Fruit fly (Drosophila melanogaster) whole organism, embryonic: ENCODE measurements around the gene CG9961.
A peak's percentile ranks its signal among the peaks of the same experiment; 100 is the strongest.

ENCODE experiments used
- Abd-B ChIP-seq: fragments of 200-800 bp; sonication (Bioruptor generic); optimal IDR thresholded peaks from 2 replicates; lab custom pipeline; 2018; ENCODE audit warnings: missing biosample characterization, mild to moderate bottlenecking, missing genetic modification characterization, moderate library complexity
- Aef1 ChIP-seq: fragments of 200-800 bp; sonication (Bioruptor generic); IDR thresholded peaks from 3 replicates; pipeline ENCODE4 v1.3.6; 2022; ENCODE audit warnings: missing biosample characterization, missing genetic modification characterization
- CG10274 ChIP-seq: fragments of 200-800 bp; sonication (Bioruptor generic); optimal IDR thresholded peaks from 3 replicates; lab custom pipeline; 2017; ENCODE audit warnings: missing biosample characterization, mild to moderate bottlenecking, missing genetic modification characterization
- CG11504 ChIP-seq: fragments of 200-800 bp; sonication (Bioruptor generic); optimal IDR thresholded peaks from 3 replicates; lab custom pipeline; 2019; ENCODE audit warnings: missing biosample characterization, mild to moderate bottlenecking, missing genetic modification characterization, moderate library complexity
- CG12942 ChIP-seq: fragments of 200-800 bp; sonication (Bioruptor generic); optimal IDR thresholded peaks from 3 replicates; lab custom pipeline; 2016; ENCODE audit warnings: missing biosample characterization, missing genetic modification characterization
- CG15269 ChIP-seq: fragments of 200-800 bp; sonication (Bioruptor generic); optimal IDR thresholded peaks from 2 replicates; lab custom pipeline; 2018; ENCODE audit warnings: missing biosample characterization, mild to moderate bottlenecking, missing genetic modification characterization, moderate library complexity
- CG1603 ChIP-seq: fragments of 200-800 bp; sonication (Bioruptor generic); optimal IDR thresholded peaks from 2 replicates; lab custom pipeline; 2019; ENCODE audit warnings: missing biosample characterization, mild to moderate bottlenecking, missing genetic modification characterization, moderate library complexity
- CG1647 ChIP-seq: fragments of 200-800 bp; sonication (Bioruptor generic); optimal IDR thresholded peaks from 3 replicates; lab custom pipeline; 2016; ENCODE audit warnings: missing biosample characterization, missing genetic modification characterization
- CG16863 ChIP-seq: fragments of 200-800 bp; sonication (Bioruptor generic); optimal IDR thresholded peaks from 3 replicates; lab custom pipeline; 2016; ENCODE audit warnings: missing biosample characterization, missing genetic modification characterization
- CG18262 ChIP-seq: fragments of 200-800 bp; optimal IDR thresholded peaks from 3 replicates; lab custom pipeline; 2019; ENCODE audit warnings: missing biosample characterization, mild to moderate bottlenecking, missing genetic modification characterization, moderate library complexity
- CG2120 ChIP-seq: fragments of 200-800 bp; sonication (Bioruptor generic); optimal IDR thresholded peaks from 3 replicates; lab custom pipeline; 2016; ENCODE audit warnings: missing biosample characterization, missing genetic modification characterization
- CG2129 ChIP-seq: fragments of 200-800 bp; sonication (Bioruptor generic); IDR thresholded peaks from 2 replicates; pipeline ENCODE4 v1.3.6; 2022; ENCODE audit warnings: missing biosample characterization, missing genetic modification characterization; ENCODE audit not compliant: partially characterized antibody
- CG2875 ChIP-seq: fragments of 200-800 bp; sonication (Bioruptor generic); optimal IDR thresholded peaks from 2 replicates; lab custom pipeline; 2017; ENCODE audit warnings: missing biosample characterization, mild to moderate bottlenecking, missing genetic modification characterization, missing genetic modification reagents
- CG2889 ChIP-seq: fragments of 200-800 bp; sonication (Bioruptor generic); IDR thresholded peaks from 3 replicates; pipeline ENCODE4 v1.3.6; 2022; ENCODE audit warnings: missing biosample characterization, missing genetic modification characterization
- CG30020 ChIP-seq: fragments of 200-800 bp; optimal IDR thresholded peaks from 2 replicates; lab custom pipeline; 2019; ENCODE audit warnings: missing biosample characterization, mild to moderate bottlenecking, missing genetic modification characterization, moderate library complexity
- CG34376 ChIP-seq: fragments of 200-800 bp; sonication (Bioruptor generic); optimal IDR thresholded peaks from 2 replicates; lab custom pipeline; 2018; ENCODE audit warnings: missing biosample characterization, mild to moderate bottlenecking, missing genetic modification characterization
- CG4730 ChIP-seq: fragments of 200-800 bp; sonication (Bioruptor generic); IDR thresholded peaks from 2 replicates; pipeline ENCODE4 v1.3.6; 2022; ENCODE audit warnings: missing biosample characterization, missing genetic modification characterization
- CG6683 ChIP-seq: fragments of 200-800 bp; sonication (Bioruptor generic); optimal IDR thresholded peaks from 2 replicates; lab custom pipeline; 2017; ENCODE audit warnings: missing biosample characterization, mild to moderate bottlenecking, missing genetic modification characterization, missing genetic modification reagents
- CG7271 ChIP-seq: fragments of 200-800 bp; sonication (Bioruptor generic); optimal IDR thresholded peaks from 2 replicates; lab custom pipeline; 2018; ENCODE audit warnings: missing biosample characterization, mild to moderate bottlenecking, missing genetic modification characterization, moderate library complexity
- CG8089 ChIP-seq: fragments of 200-800 bp; sonication (Bioruptor generic); optimal IDR thresholded peaks from 3 replicates; lab custom pipeline; 2016; ENCODE audit warnings: missing biosample characterization, missing genetic modification characterization
- CG8944 ChIP-seq: fragments of 200-800 bp; sonication (Bioruptor generic); optimal IDR thresholded peaks from 3 replicates; lab custom pipeline; 2016; ENCODE audit warnings: missing biosample characterization, missing genetic modification characterization
- CG9727 ChIP-seq: fragments of 200-800 bp; sonication (Bioruptor generic); optimal IDR thresholded peaks from 3 replicates; lab custom pipeline; 2017; ENCODE audit warnings: missing biosample characterization, mild to moderate bottlenecking, missing genetic modification characterization
- CG9932 ChIP-seq: fragments of 200-800 bp; sonication (Bioruptor generic); IDR thresholded peaks from 2 replicates; pipeline ENCODE4 v1.3.6; 2022; ENCODE audit warnings: missing biosample characterization, missing genetic modification characterization
- Dip3 ChIP-seq: fragments of 200-800 bp; sonication (Bioruptor generic); optimal IDR thresholded peaks from 3 replicates; lab custom pipeline; 2016; ENCODE audit warnings: missing biosample characterization, missing genetic modification characterization
- Fer1 ChIP-seq: fragments of 200-800 bp; sonication (Bioruptor generic); optimal IDR thresholded peaks from 2 replicates; lab custom pipeline; 2017; ENCODE audit warnings: missing biosample characterization, mild to moderate bottlenecking, missing genetic modification characterization
- Fer3 ChIP-seq: fragments of 200-800 bp; sonication (Bioruptor generic); optimal IDR thresholded peaks from 2 replicates; lab custom pipeline; 2018; ENCODE audit warnings: missing biosample characterization, mild to moderate bottlenecking, missing genetic modification characterization, moderate library complexity
- H2.0 ChIP-seq: fragments of 200-800 bp; sonication (Bioruptor generic); IDR thresholded peaks from 2 replicates; pipeline ENCODE4 v1.3.6; 2022; ENCODE audit warnings: missing biosample characterization, missing genetic modification characterization
- Med ChIP-seq: fragments of 200-800 bp; sonication (Bioruptor generic); peaks from one replicate; lab custom pipeline; 2016; ENCODE audit warnings: missing biosample characterization, missing genetic modification characterization, mild to moderate bottlenecking, inconsistent platforms, moderate library complexity
- Rfx ChIP-seq: fragments of 200-800 bp; sonication (Bioruptor generic); IDR thresholded peaks from 2 replicates; pipeline ENCODE4 v1.3.6; 2022; ENCODE audit warnings: missing biosample characterization, missing genetic modification characterization
- Side ChIP-seq: fragments of 200-800 bp; sonication (Bioruptor generic); optimal IDR thresholded peaks from 2 replicates; lab custom pipeline; 2016; ENCODE audit warnings: missing biosample characterization, missing genetic modification characterization
- Sry-β ChIP-seq: fragments of 200-800 bp; sonication (Bioruptor generic); optimal IDR thresholded peaks from 2 replicates; lab custom pipeline; 2018; ENCODE audit warnings: missing biosample characterization, mild to moderate bottlenecking, missing genetic modification characterization, moderate library complexity
- Sry-δ ChIP-seq: fragments of 200-800 bp; sonication (Bioruptor generic); optimal IDR thresholded peaks from 2 replicates; lab custom pipeline; 2016; ENCODE audit warnings: missing biosample characterization, missing genetic modification characterization
- Xrp1 ChIP-seq: fragments of 200-800 bp; sonication (Bioruptor generic); IDR thresholded peaks from 2 replicates; pipeline ENCODE4 v1.3.6; 2022; ENCODE audit warnings: missing biosample characterization, missing genetic modification characterization
- abd-A ChIP-seq: fragments of 200-800 bp; sonication (Bioruptor generic); optimal IDR thresholded peaks from 3 replicates; lab custom pipeline; 2019; ENCODE audit warnings: missing biosample characterization, mild to moderate bottlenecking, missing genetic modification characterization, moderate library complexity
- al ChIP-seq: fragments of 200-800 bp; sonication (Bioruptor generic); IDR thresholded peaks from 2 replicates; pipeline ENCODE4 v1.3.6; 2022; ENCODE audit warnings: missing biosample characterization, missing genetic modification characterization
- cad ChIP-seq: fragments of >200 bp; optimal IDR thresholded peaks from 2 replicates; lab custom pipeline; 2017; ENCODE audit warnings: missing biosample characterization, missing genetic modification characterization
- chinmo ChIP-seq: fragments of 200-800 bp; sonication (Bioruptor generic); IDR thresholded peaks from 4 replicates; pipeline ENCODE4 v1.3.6; 2022; ENCODE audit warnings: missing biosample characterization, missing genetic modification characterization; ENCODE audit not compliant: partially characterized antibody
- ci ChIP-seq: fragments of 200-800 bp; sonication (Bioruptor generic); IDR thresholded peaks from 3 replicates; pipeline ENCODE4 v1.3.6; 2022; ENCODE audit warnings: missing biosample characterization, missing genetic modification characterization
- cwo ChIP-seq: fragments of 200-800 bp; sonication (Bioruptor generic); optimal IDR thresholded peaks from 3 replicates; lab custom pipeline; 2017; ENCODE audit warnings: missing biosample characterization, missing genetic modification characterization, mild to moderate bottlenecking, moderate library complexity, missing genetic modification reagents
- dmrt99B ChIP-seq: fragments of 200-800 bp; sonication (Bioruptor generic); optimal IDR thresholded peaks from 2 replicates; lab custom pipeline; 2018; ENCODE audit warnings: missing biosample characterization, mild to moderate bottlenecking, missing genetic modification characterization, moderate library complexity
- ham ChIP-seq: fragments of 200-800 bp; sonication (Bioruptor generic); IDR thresholded peaks from 2 replicates; pipeline ENCODE4 v1.3.6; 2022; ENCODE audit warnings: missing biosample characterization, missing genetic modification characterization
- kay ChIP-seq: fragments of 200-800 bp; sonication (Bioruptor generic); optimal IDR thresholded peaks from 2 replicates; lab custom pipeline; 2016; ENCODE audit warnings: missing biosample characterization, missing genetic modification characterization
- maf-S ChIP-seq: fragments of 200-800 bp; sonication (Bioruptor generic); optimal IDR thresholded peaks from 2 replicates; lab custom pipeline; 2016; ENCODE audit warnings: missing biosample characterization, missing genetic modification characterization
- pfk ChIP-seq: fragments of 200-800 bp; sonication (Bioruptor generic); optimal IDR thresholded peaks from 2 replicates; lab custom pipeline; 2018; ENCODE audit warnings: missing biosample characterization, mild to moderate bottlenecking, missing genetic modification characterization, moderate library complexity
- ranshi ChIP-seq: fragments of 200-800 bp; sonication (Bioruptor generic); IDR thresholded peaks from 2 replicates; pipeline ENCODE4 v1.3.6; 2022; ENCODE audit warnings: missing biosample characterization, missing genetic modification characterization
- schlank ChIP-seq: fragments of 200-800 bp; sonication (Bioruptor generic); optimal IDR thresholded peaks from 2 replicates; lab custom pipeline; 2018; ENCODE audit warnings: missing biosample characterization, mild to moderate bottlenecking, missing genetic modification characterization
- seq ChIP-seq: fragments of 200-800 bp; sonication (Bioruptor generic); IDR thresholded peaks from 2 replicates; pipeline ENCODE4 v1.3.6; 2022; ENCODE audit warnings: missing biosample characterization, missing genetic modification characterization
- sisA ChIP-seq: fragments of 200-800 bp; sonication (Bioruptor generic); IDR thresholded peaks from 2 replicates; pipeline ENCODE4 v1.3.6; 2022; ENCODE audit warnings: missing biosample characterization, missing genetic modification characterization
- slbo ChIP-seq: fragments of 200-800 bp; sonication (Bioruptor generic); IDR thresholded peaks from 2 replicates; pipeline ENCODE4 v1.3.6; 2022; ENCODE audit warnings: missing biosample characterization, missing genetic modification characterization
- unpg ChIP-seq: fragments of 200-800 bp; sonication (Bioruptor generic); optimal IDR thresholded peaks from 3 replicates; lab custom pipeline; 2018; ENCODE audit warnings: missing biosample characterization, mild to moderate bottlenecking, missing genetic modification characterization, moderate library complexity
- yki ChIP-seq: fragments of >200 bp; optimal IDR thresholded peaks from 3 replicates; lab custom pipeline; 2018
- zen ChIP-seq: fragments of 200-800 bp; sonication (Bioruptor generic); optimal IDR thresholded peaks from 3 replicates; lab custom pipeline; 2018; ENCODE audit warnings: missing biosample characterization, mild to moderate bottlenecking, missing genetic modification characterization, moderate library complexity

Gene CG9961

DNA sequence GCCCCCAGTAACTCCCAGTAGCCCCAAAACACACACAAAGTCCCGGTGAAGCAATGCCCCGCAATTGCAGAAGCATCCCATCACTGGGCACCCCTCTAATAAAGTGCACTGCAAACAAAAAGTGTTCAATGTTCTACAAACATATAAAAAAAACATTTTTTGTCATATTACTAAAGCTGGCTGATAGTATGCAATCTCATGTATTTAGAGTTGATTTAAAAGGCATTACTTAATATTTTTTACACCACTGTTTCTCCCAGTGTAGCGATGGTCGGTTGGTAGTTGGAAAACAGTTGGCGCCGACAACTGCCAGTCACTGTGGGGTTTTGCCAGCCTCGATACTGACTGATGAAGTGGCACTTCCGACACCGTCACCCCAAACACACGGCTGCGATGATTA, 24.4 kb downstream of the CG9961 start (continued):
- no peak for TF ChIP-seq seq (GFP tag; lab: Robert Waterston, UW)
- no peak for TF ChIP-seq Abd-B (GFP tag; lab: Kevin White, UChicago)
- no peak for TF ChIP-seq CG6683 (GFP tag; lab: Kevin White, UChicago)
- TF ChIP-seq Fer1 (GFP tag; lab: Kevin White, UChicago), result no peak
- peak; percentile 28; the same call in 1 of the 2 replicates for TF ChIP-seq slbo (GFP tag; lab: Robert Waterston, UW)
- no peak for TF ChIP-seq yki (lab: Kevin White, UChicago)
- TF ChIP-seq al (GFP tag; lab: Robert Waterston, UW), result no peak
- TF ChIP-seq CG9932 (GFP tag; lab: Robert Waterston, UW), result peak; percentile 45
- TF ChIP-seq unpg (GFP tag; lab: Kevin White, UChicago), result no peak
- TF ChIP-seq sisA, result peak; percentile 39; the same call in 1 of the 2 replicates
- peak; percentile 37; the same call in 1 of the 3 replicates for TF ChIP-seq Aef1 (GFP tag; lab: Robert Waterston, UW)
- TF ChIP-seq ci, result peak; percentile 39; the same call in 1 of the 3 replicates
- no peak for TF ChIP-seq cad (GFP tag; lab: Kevin White, UChicago)
- TF ChIP-seq abd-A (tag; lab: Kevin White, UChicago), result peak; percentile 10
- TF ChIP-seq CG34376 (GFP tag; lab: Kevin White, UChicago), result no peak
- no peak for TF ChIP-seq CG1647 (GFP tag; lab: Kevin White, UChicago)
- no peak for TF ChIP-seq ham
- TF ChIP-seq Sry-β, result no peak
- peak; percentile 50 for TF ChIP-seq CG11504 (tag; lab: Kevin White, UChicago)
- no peak for TF ChIP-seq pfk (GFP tag; lab: Kevin White, UChicago)
- TF ChIP-seq CG1603 (tag; lab: Kevin White, UChicago), result peak; percentile 33
- peak; percentile 11 for TF ChIP-seq CG9727 (GFP tag; lab: Kevin White, UChicago)
- no peak for TF ChIP-seq CG18262 (tag; lab: Kevin White, UChicago)
- TF ChIP-seq kay (GFP tag; lab: Kevin White, UChicago), result no peak
- TF ChIP-seq H2.0, result no peak
- no peak for TF ChIP-seq CG2889 (GFP tag; lab: Robert Waterston, UW)
- TF ChIP-seq Rfx (GFP tag; lab: Robert Waterston, UW), result peak; percentile 40; the same call in 1 of the 2 replicates
- TF ChIP-seq Side (GFP tag; lab: Kevin White, UChicago), result peak; percentile 7
- no peak for TF ChIP-seq chinmo (GFP tag; lab: Robert Waterston, UW)
- no peak for TF ChIP-seq CG12942 (GFP tag; lab: Kevin White, UChicago)
- no peak for TF ChIP-seq CG10274 (GFP tag; lab: Kevin White, UChicago)
- TF ChIP-seq CG15269 (tag; lab: Kevin White, UChicago), result peak; percentile 42
- no peak for TF ChIP-seq Sry-δ (GFP tag; lab: Kevin White, UChicago)
- peak; percentile 63 for TF ChIP-seq Med (GFP tag; lab: Kevin White, UChicago)
- no peak for TF ChIP-seq CG7271 (tag; lab: Kevin White, UChicago)
- TF ChIP-seq zen, result no peak
- TF ChIP-seq Dip3 (GFP tag; lab: Kevin White, UChicago), result peak; percentile 18
- TF ChIP-seq CG16863 (GFP tag; lab: Kevin White, UChicago), result no peak
- TF ChIP-seq schlank, result no peak
- TF ChIP-seq CG4730 (GFP tag; lab: Robert Waterston, UW), result no peak
- TF ChIP-seq Xrp1, result no peak; the same call in 1 of the 2 replicates
- TF ChIP-seq CG8944, result peak; percentile 14
- TF ChIP-seq dmrt99B (tag; lab: Kevin White, UChicago), result peak; percentile 7
- TF ChIP-seq CG8089, result no peak
- peak; percentile 60 for TF ChIP-seq CG2120 (GFP tag; lab: Kevin White, UChicago)
- TF ChIP-seq CG2875 (GFP tag; lab: Kevin White, UChicago), result no peak
- peak; percentile 38; the same call in 1 of the 2 replicates for TF ChIP-seq ranshi (GFP tag; lab: Robert Waterston, UW)
- no peak for TF ChIP-seq CG2129 (GFP tag; lab: Robert Waterston, UW)
- no peak for TF ChIP-seq Fer3 (tag; lab: Kevin White, UChicago)
- peak; percentile 10 for TF ChIP-seq cwo (GFP tag; lab: Kevin White, UChicago)
- TF ChIP-seq maf-S (GFP tag; lab: Kevin White, UChicago), result no peak
- TF ChIP-seq CG30020 (tag; lab: Kevin White, UChicago), result no peak
